Fruit fly (Drosophila melanogaster) whole organism, embryonic: Measurements from ENCODE around the gene CG3625.

Experiments
- Asciz ChIP-seq: fragments of 200-800 bp; sonication (Bioruptor generic); optimal IDR thresholded peaks from 2 replicates; lab custom pipeline; 2017; ENCODE audit warnings: missing biosample characterization, mild to moderate bottlenecking, missing genetic modification characterization, missing genetic modification reagents
- Blimp-1 ChIP-seq: fragments of 200-800 bp; sonication (Bioruptor generic); optimal IDR thresholded peaks from 3 replicates; lab custom pipeline; 2018; ENCODE audit warnings: missing biosample characterization, missing genetic modification characterization, mild to moderate bottlenecking, moderate library complexity, missing genetic modification reagents
- CG10321 ChIP-seq: fragments of 200-800 bp; sonication (Bioruptor generic); IDR thresholded peaks from 2 replicates; pipeline ENCODE4 v1.3.6; 2022; ENCODE audit warnings: missing biosample characterization, missing genetic modification characterization
- CG11093 ChIP-seq: fragments of 200-800 bp; sonication (Bioruptor generic); IDR thresholded peaks from 3 replicates; pipeline ENCODE4 v1.3.6; 2022; ENCODE audit warnings: missing biosample characterization, missing genetic modification characterization
- CG11456 ChIP-seq: fragments of 200-800 bp; sonication (Bioruptor generic); IDR thresholded peaks from 3 replicates; pipeline ENCODE4 v1.3.6; 2022; ENCODE audit warnings: missing biosample characterization, missing genetic modification characterization
- CG12155 ChIP-seq: fragments of 200-800 bp; sonication (Bioruptor generic); optimal IDR thresholded peaks from 3 replicates; lab custom pipeline; 2016; ENCODE audit warnings: missing biosample characterization, missing genetic modification characterization
- CG12391 ChIP-seq: fragments of 200-800 bp; sonication (Bioruptor generic); optimal IDR thresholded peaks from 3 replicates; lab custom pipeline; 2018; ENCODE audit warnings: missing biosample characterization, mild to moderate bottlenecking, missing genetic modification characterization, moderate library complexity
- CG13775 ChIP-seq: fragments of 200-800 bp; sonication (Bioruptor generic); optimal IDR thresholded peaks from 3 replicates; lab custom pipeline; 2017; ENCODE audit warnings: missing biosample characterization, mild to moderate bottlenecking, missing genetic modification characterization
- CG14860 ChIP-seq: fragments of 200-800 bp; sonication (Bioruptor generic); IDR thresholded peaks from 3 replicates; pipeline ENCODE4 v1.3.6; 2022; ENCODE audit warnings: missing biosample characterization, missing genetic modification characterization; ENCODE audit not compliant: partially characterized antibody
- CG18599 ChIP-seq: fragments of 200-800 bp; sonication (Bioruptor generic); optimal IDR thresholded peaks from 3 replicates; lab custom pipeline; 2017; ENCODE audit warnings: missing biosample characterization, missing genetic modification characterization, mild to moderate bottlenecking, moderate library complexity, missing genetic modification reagents
- CG31441 ChIP-seq: fragments of 200-800 bp; sonication (Bioruptor generic); IDR thresholded peaks from 2 replicates; pipeline ENCODE4 v1.3.6; 2022; ENCODE audit warnings: missing biosample characterization, missing genetic modification characterization
- CG32532 ChIP-seq: fragments of 200-800 bp; sonication (Bioruptor generic); IDR thresholded peaks from 2 replicates; pipeline ENCODE4 v1.3.6; 2022; ENCODE audit warnings: missing biosample characterization, missing genetic modification characterization
- CG32772 ChIP-seq: fragments of 200-800 bp; sonication (Bioruptor generic); IDR thresholded peaks from 2 replicates; pipeline ENCODE4 v1.3.6; 2022; ENCODE audit warnings: missing biosample characterization, missing genetic modification characterization
- CG34376 ChIP-seq: fragments of 200-800 bp; sonication (Bioruptor generic); optimal IDR thresholded peaks from 2 replicates; lab custom pipeline; 2018; ENCODE audit warnings: missing biosample characterization, mild to moderate bottlenecking, missing genetic modification characterization
- CG4820 ChIP-seq: fragments of 200-800 bp; sonication (Bioruptor generic); optimal IDR thresholded peaks from 3 replicates; lab custom pipeline; 2016; ENCODE audit warnings: missing biosample characterization, missing genetic modification characterization
- CG6683 ChIP-seq: fragments of 200-800 bp; sonication (Bioruptor generic); optimal IDR thresholded peaks from 2 replicates; lab custom pipeline; 2017; ENCODE audit warnings: missing biosample characterization, mild to moderate bottlenecking, missing genetic modification characterization, missing genetic modification reagents
- CG7786 ChIP-seq: fragments of 200-800 bp; sonication (Bioruptor generic); optimal IDR thresholded peaks from 2 replicates; lab custom pipeline; 2016; ENCODE audit warnings: missing biosample characterization, missing genetic modification characterization
- CG7839 ChIP-seq: fragments of 200-800 bp; sonication (Bioruptor generic); optimal IDR thresholded peaks from 3 replicates; lab custom pipeline; 2018; ENCODE audit warnings: missing biosample characterization, mild to moderate bottlenecking, missing genetic modification characterization, moderate library complexity
- CG7928 ChIP-seq: fragments of 200-800 bp; sonication (Bioruptor generic); optimal IDR thresholded peaks from 2 replicates; lab custom pipeline; 2017; ENCODE audit warnings: missing biosample characterization, mild to moderate bottlenecking, missing genetic modification characterization
- CG8478 ChIP-seq: fragments of >200 bp; optimal IDR thresholded peaks from 2 replicates; lab custom pipeline; 2018
- CG9437 ChIP-seq: fragments of 200-800 bp; sonication (Bioruptor generic); optimal IDR thresholded peaks from 2 replicates; lab custom pipeline; 2018; ENCODE audit warnings: missing biosample characterization, mild to moderate bottlenecking, missing genetic modification characterization
- CG9797 ChIP-seq: fragments of 200-800 bp; sonication (Bioruptor generic); optimal IDR thresholded peaks from 3 replicates; lab custom pipeline; 2018; ENCODE audit warnings: missing biosample characterization, mild to moderate bottlenecking, missing genetic modification characterization
- CG9817 ChIP-seq: fragments of 200-800 bp; sonication (Bioruptor generic); optimal IDR thresholded peaks from 2 replicates; lab custom pipeline; 2018; ENCODE audit warnings: missing biosample characterization, mild to moderate bottlenecking, missing genetic modification characterization, moderate library complexity
- Chrac-16 ChIP-seq: fragments of 200-800 bp; sonication (Bioruptor generic); optimal IDR thresholded peaks from 3 replicates; lab custom pipeline; 2016; ENCODE audit warnings: missing biosample characterization, missing genetic modification characterization
- Ets65A ChIP-seq: fragments of 200-800 bp; sonication (Bioruptor generic); peaks from one replicate; lab custom pipeline; 2016; ENCODE audit warnings: missing biosample characterization, missing genetic modification characterization
- Fer2 ChIP-seq: fragments of 200-800 bp; sonication (Bioruptor generic); optimal IDR thresholded peaks from 2 replicates; lab custom pipeline; 2018; ENCODE audit warnings: missing biosample characterization, mild to moderate bottlenecking, missing genetic modification characterization, moderate library complexity
- H2.0 ChIP-seq: fragments of 200-800 bp; sonication (Bioruptor generic); IDR thresholded peaks from 2 replicates; pipeline ENCODE4 v1.3.6; 2022; ENCODE audit warnings: missing biosample characterization, missing genetic modification characterization
- HmgZ ChIP-seq: fragments of 200-800 bp; sonication (Bioruptor generic); optimal IDR thresholded peaks from 2 replicates; lab custom pipeline; 2018; ENCODE audit warnings: missing biosample characterization, mild to moderate bottlenecking, missing genetic modification characterization
- PHDP ChIP-seq: fragments of 200-800 bp; sonication (Bioruptor generic); optimal IDR thresholded peaks from 3 replicates; lab custom pipeline; 2018; ENCODE audit warnings: missing biosample characterization, mild to moderate bottlenecking, missing genetic modification characterization, moderate library complexity
- Ssrp ChIP-seq: fragments of 200-800 bp; sonication (Bioruptor generic); optimal IDR thresholded peaks from 2 replicates; lab custom pipeline; 2018; ENCODE audit warnings: missing biosample characterization, mild to moderate bottlenecking, missing genetic modification characterization, moderate library complexity
- Taf1 ChIP-seq: fragments of 200-800 bp; sonication (Bioruptor generic); IDR thresholded peaks from 2 replicates; pipeline ENCODE4 v1.3.6; 2022; ENCODE audit warnings: missing biosample characterization, missing genetic modification characterization
- Trl ChIP-seq, 3 experiments: fragments of >200 bp in 2 of 3; fragments of 200-800 bp in 1 of 3; sonication (Bioruptor generic) in 1 of 3; optimal IDR thresholded peaks; 2 replicates in 1 of 3; 3 replicates in 2 of 3; lab custom pipeline; 2016 to 2017; ENCODE audit warnings: missing biosample characterization in 1 of 3, missing genetic modification characterization in 1 of 3
- cg ChIP-seq: fragments of 200-800 bp; sonication (Bioruptor generic); optimal IDR thresholded peaks from 3 replicates; lab custom pipeline; 2019; ENCODE audit warnings: missing biosample characterization, mild to moderate bottlenecking, missing genetic modification characterization, moderate library complexity
- disco-r ChIP-seq: fragments of 200-800 bp; sonication (Bioruptor generic); optimal IDR thresholded peaks from 2 replicates; lab custom pipeline; 2016; ENCODE audit warnings: missing biosample characterization, missing genetic modification characterization
- gem ChIP-seq: fragments of 200-800 bp; sonication (Bioruptor generic); optimal IDR thresholded peaks from 2 replicates; lab custom pipeline; 2019; ENCODE audit warnings: missing biosample characterization, mild to moderate bottlenecking, missing genetic modification characterization, moderate library complexity
- lab ChIP-seq: fragments of 200-800 bp; sonication (Bioruptor generic); optimal IDR thresholded peaks from 3 replicates; lab custom pipeline; 2017; ENCODE audit warnings: missing biosample characterization, missing genetic modification characterization, mild to moderate bottlenecking, moderate library complexity, missing genetic modification reagents
- lola ChIP-seq, 3 experiments: fragments of >200 bp in 2 of 3; fragments of 200-800 bp in 1 of 3; sonication (Bioruptor generic) in 1 of 3; optimal IDR thresholded peaks; 2 replicates each; lab custom pipeline; 2017 to 2019; ENCODE audit warnings: missing biosample characterization in 3 of 3, missing genetic modification characterization in 3 of 3, mild to moderate bottlenecking in 1 of 3, moderate library complexity in 1 of 3
- mirr ChIP-seq: fragments of 200-800 bp; sonication (Bioruptor generic); optimal IDR thresholded peaks from 3 replicates; lab custom pipeline; 2018; ENCODE audit warnings: missing biosample characterization, mild to moderate bottlenecking, missing genetic modification characterization
- org-1 ChIP-seq: fragments of 200-800 bp; sonication (Bioruptor generic); optimal IDR thresholded peaks from 2 replicates; lab custom pipeline; 2017; ENCODE audit warnings: missing biosample characterization, missing genetic modification characterization
- prd ChIP-seq, 3 experiments: fragments of >200 bp in 2 of 3; fragments of 200-800 bp in 1 of 3; sonication (Bioruptor generic) in 1 of 3; optimal IDR thresholded peaks in 2 of 3; IDR thresholded peaks in 1 of 3; 2 replicates in 2 of 3; 3 replicates in 1 of 3; pipeline versions ENCODE4 v1.3.6 to Lab custom; 2017 to 2022; ENCODE audit warnings: missing biosample characterization in 1 of 3, missing genetic modification characterization in 1 of 3
- sc ChIP-seq, 3 experiments: fragments of >200 bp in 2 of 3; fragments of 200-800 bp in 1 of 3; sonication (Bioruptor generic) in 1 of 3; optimal IDR thresholded peaks; 2 replicates in 2 of 3; 3 replicates in 1 of 3; lab custom pipeline; 2017; ENCODE audit warnings: mild to moderate bottlenecking in 1 of 3, missing biosample characterization in 1 of 3, missing genetic modification characterization in 1 of 3, missing genetic modification reagents in 1 of 3
- sens ChIP-seq: fragments of 200-800 bp; sonication (Bioruptor generic); peaks from one replicate; lab custom pipeline; 2016; ENCODE audit warnings: missing biosample characterization, missing genetic modification characterization
- sim ChIP-seq: fragments of 200-800 bp; sonication (Bioruptor generic); IDR thresholded peaks from 2 replicates; pipeline ENCODE4 v1.3.6; 2022; ENCODE audit warnings: missing biosample characterization, missing genetic modification characterization
- slbo ChIP-seq: fragments of 200-800 bp; sonication (Bioruptor generic); IDR thresholded peaks from 2 replicates; pipeline ENCODE4 v1.3.6; 2022; ENCODE audit warnings: missing biosample characterization, missing genetic modification characterization
- slou ChIP-seq: fragments of 200-800 bp; sonication (Bioruptor generic); optimal IDR thresholded peaks from 3 replicates; lab custom pipeline; 2016; ENCODE audit warnings: missing biosample characterization, missing genetic modification characterization
- trh ChIP-seq: fragments of 200-800 bp; sonication (Bioruptor generic); optimal IDR thresholded peaks from 2 replicates; lab custom pipeline; 2016; ENCODE audit warnings: missing biosample characterization, missing genetic modification characterization
- unpg ChIP-seq: fragments of 200-800 bp; sonication (Bioruptor generic); optimal IDR thresholded peaks from 3 replicates; lab custom pipeline; 2018; ENCODE audit warnings: missing biosample characterization, mild to moderate bottlenecking, missing genetic modification characterization, moderate library complexity
- vnd ChIP-seq: fragments of 200-800 bp; sonication (Bioruptor generic); IDR thresholded peaks from 3 replicates; pipeline ENCODE4 v1.3.6; 2022; ENCODE audit warnings: missing biosample characterization, missing genetic modification characterization; ENCODE audit not compliant: partially characterized antibody

CG3625 gene

DNA sequence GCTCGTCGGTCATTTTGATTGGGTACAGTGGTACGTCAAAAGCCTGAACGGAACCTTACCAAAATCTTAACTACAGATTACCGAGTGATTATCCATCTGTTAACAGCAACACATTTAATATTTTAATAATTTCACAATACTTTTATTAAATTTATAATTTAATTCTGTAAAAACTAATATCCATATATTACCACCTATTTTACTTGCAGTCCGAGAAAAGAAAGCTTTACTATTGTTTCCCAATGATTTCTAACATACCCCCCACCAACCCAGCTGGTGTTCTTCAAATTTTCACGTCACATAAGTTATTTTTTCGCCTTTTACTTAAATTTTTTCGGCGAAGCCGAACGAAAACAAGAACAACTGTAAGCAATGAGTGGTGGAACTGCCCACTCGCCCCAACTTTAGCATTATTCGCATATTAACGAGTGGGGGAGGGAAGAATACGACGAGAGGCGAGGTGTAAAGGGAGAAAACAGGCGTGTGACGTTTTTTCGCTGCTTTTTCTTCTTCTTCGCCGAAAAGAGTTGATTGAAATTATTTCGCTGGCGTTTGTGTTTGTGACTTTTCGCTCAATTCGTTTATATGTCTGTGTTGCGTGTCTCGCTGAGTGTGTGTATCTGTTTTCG is 43.6 kb downstream of the CG3625 start (continued):
- peak; percentile 50 for TF ChIP-seq unpg (GFP tag; lab: Kevin White, UChicago)
- peak; percentile 53 for TF ChIP-seq CG6683 (GFP tag; lab: Kevin White, UChicago)
- TF ChIP-seq Asciz (GFP tag; lab: Kevin White, UChicago), result peak; percentile 9
- peak; percentile 52 for TF ChIP-seq mirr (GFP tag; lab: Kevin White, UChicago)
- no peak for TF ChIP-seq CG34376 (GFP tag; lab: Kevin White, UChicago)
- peak; percentile 69 for TF ChIP-seq CG13775 (GFP tag; lab: Kevin White, UChicago)
- TF ChIP-seq prd (optimal IDR thresholded peaks at IDR 0.05; lab: Kevin White, UChicago), result no peak
- TF ChIP-seq prd (GFP tag; IDR thresholded peaks at IDR 0.05; lab: Robert Waterston, UW), result peak; percentile 43
- no peak for TF ChIP-seq H2.0 (GFP tag; lab: Robert Waterston, UW)
- TF ChIP-seq slou (GFP tag; lab: Kevin White, UChicago), result no peak
- TF ChIP-seq Taf1 (GFP tag; lab: Robert Waterston, UW), result peak; percentile 36; the same call in 1 of the 2 replicates
- TF ChIP-seq CG32772 (GFP tag; lab: Robert Waterston, UW), result peak; percentile 47; the same call in 1 of the 2 replicates
- peak in 1 of 3 experiments; percentile 27 for TF ChIP-seq lola (GFP tag; optimal IDR thresholded peaks at IDR 0.05; lab: Kevin White, UChicago)
- TF ChIP-seq CG7839 (tag; lab: Kevin White, UChicago), result peak; percentile 72
- peak; percentile 43 for TF ChIP-seq CG9437 (GFP tag; lab: Kevin White, UChicago)
- TF ChIP-seq CG11093, result 0 out of 3 replicates have a peak, but pooled peaks have one; percentile 40
- TF ChIP-seq PHDP (tag; lab: Kevin White, UChicago), result peak; percentile 66
- peak; percentile 39 for TF ChIP-seq CG7786 (GFP tag; lab: Kevin White, UChicago)
- no peak for TF ChIP-seq CG14860 (GFP tag; lab: Robert Waterston, UW)
- peak; percentile 89 for TF ChIP-seq CG18599 (GFP tag; lab: Kevin White, UChicago)
- no peak for TF ChIP-seq Fer2 (tag; lab: Kevin White, UChicago)
- TF ChIP-seq Ssrp (tag; lab: Kevin White, UChicago), result peak; percentile 24
- TF ChIP-seq CG32532 (GFP tag; lab: Robert Waterston, UW), result peak; percentile 69
- TF ChIP-seq Ets65A (GFP tag; lab: Kevin White, UChicago), result peak; percentile 73
- no peak for TF ChIP-seq CG9797
- peak in 1 of 2 experiments; percentile 45 for TF ChIP-seq Trl (optimal IDR thresholded peaks at IDR 0.05; lab: Kevin White, UChicago)
- no peak for TF ChIP-seq Trl (GFP tag; optimal IDR thresholded peaks at IDR 0.05; lab: Kevin White, UChicago)
- peak; percentile 56 for TF ChIP-seq cg
- peak; percentile 60 for TF ChIP-seq CG12391 (tag; lab: Kevin White, UChicago)
- TF ChIP-seq CG7928 (GFP tag; lab: Kevin White, UChicago), result peak; percentile 53
- TF ChIP-seq disco-r, result peak; percentile 13
- peak; percentile 70 for TF ChIP-seq CG31441 (GFP tag; lab: Robert Waterston, UW)
- TF ChIP-seq Blimp-1 (GFP tag; lab: Kevin White, UChicago), result peak; percentile 43
- TF ChIP-seq CG11456 (GFP tag; lab: Robert Waterston, UW), result no peak
- peak; percentile 99 for TF ChIP-seq CG12155
- no peak for TF ChIP-seq trh (GFP tag; lab: Kevin White, UChicago)
- peak; percentile 66 for TF ChIP-seq org-1 (GFP tag; lab: Kevin White, UChicago)
- peak; percentile 75 for TF ChIP-seq slbo (GFP tag; lab: Robert Waterston, UW)
- TF ChIP-seq CG10321 (GFP tag; lab: Robert Waterston, UW), result no peak
- no peak for TF ChIP-seq sc (optimal IDR thresholded peaks at IDR 0.05; lab: Kevin White, UChicago)
- TF ChIP-seq sc (GFP tag; optimal IDR thresholded peaks at IDR 0.05; lab: Kevin White, UChicago), result peak; percentile 0
- TF ChIP-seq HmgZ (tag; lab: Kevin White, UChicago), result peak; percentile 20
- peak; percentile 36 for TF ChIP-seq Chrac-16 (GFP tag; lab: Kevin White, UChicago)
- TF ChIP-seq sim, result no peak
- peak; percentile 75 for TF ChIP-seq gem (tag; lab: Kevin White, UChicago)
- TF ChIP-seq CG9817 (tag; lab: Kevin White, UChicago), result peak; percentile 38
- TF ChIP-seq lab (GFP tag; lab: Kevin White, UChicago), result peak; percentile 87
- no peak for TF ChIP-seq sens (GFP tag; lab: Kevin White, UChicago)
- no peak for TF ChIP-seq CG4820
- TF ChIP-seq CG8478 (lab: Kevin White, UChicago), result no peak
- TF ChIP-seq vnd (GFP tag; lab: Robert Waterston, UW), result no peak
